Worm (Caenorhabditis elegans) whole organism, early embryonic: ENCODE data around the gene srlf-7.

Source experiments
- B0310.2 ChIP-seq: sonication (generic microtip); optimal IDR thresholded peaks from 2 replicates; lab custom pipeline; 2016; ENCODE audit warnings: mild to moderate bottlenecking, missing genetic modification characterization, missing compliant biosample characterization
- F13C5.2 ChIP-seq: sonication (generic microtip); optimal IDR thresholded peaks from 2 replicates; lab custom pipeline; 2017; ENCODE audit warnings: mild to moderate bottlenecking, missing genetic modification characterization, inconsistent platforms, missing compliant biosample characterization
- ama-1 ChIP-seq: fragments of 150-350 bp; optimal IDR thresholded peaks from 2 replicates; lab custom pipeline; 2014
- ceh-13 ChIP-seq: fragments of 200-800 bp; sonication (Bioruptor generic); optimal IDR thresholded peaks from 2 replicates; lab custom pipeline; 2018; ENCODE audit warnings: mild to moderate bottlenecking, missing genetic modification characterization, missing compliant biosample characterization
- ceh-36 ChIP-seq: sonication (generic microtip); optimal IDR thresholded peaks from 2 replicates; lab custom pipeline; 2016; ENCODE audit warnings: missing genetic modification characterization, inconsistent platforms, missing compliant biosample characterization
- flt-1 ChIP-seq: fragments of 200-800 bp; sonication (Bioruptor generic); IDR thresholded peaks from 2 replicates; pipeline ENCODE4 v1.3.6; 2022; ENCODE audit warnings: missing genetic modification characterization, missing compliant biosample characterization
- hmbx-1 ChIP-seq: sonication (generic microtip); optimal IDR thresholded peaks from 2 replicates; lab custom pipeline; 2016; ENCODE audit warnings: mild to moderate bottlenecking, missing genetic modification characterization, missing compliant biosample characterization
- hmg-4 ChIP-seq: fragments of 200-800 bp; sonication (Bioruptor generic); optimal IDR thresholded peaks from 2 replicates; lab custom pipeline; 2018; ENCODE audit warnings: mild to moderate bottlenecking, missing genetic modification characterization, missing compliant biosample characterization
- hnd-1 ChIP-seq: sonication (generic microtip); optimal IDR thresholded peaks from 2 replicates; lab custom pipeline; 2016; ENCODE audit warnings: missing genetic modification characterization, missing compliant biosample characterization
- scrt-1 ChIP-seq: fragments of 200-800 bp; sonication (Bioruptor generic); IDR thresholded peaks from 2 replicates; pipeline ENCODE4 v1.3.6; 2022; ENCODE audit warnings: missing genetic modification characterization, missing compliant biosample characterization
- sea-1 ChIP-seq: fragments of 200-800 bp; sonication (Bioruptor generic); conservative IDR thresholded peaks from 2 replicates; pipeline ENCODE4 v1.3.6; 2022; ENCODE audit warnings: missing genetic modification characterization, missing compliant biosample characterization
- tbx-11 ChIP-seq: fragments of 200-800 bp; sonication (Bioruptor generic); IDR thresholded peaks from 2 replicates; pipeline ENCODE4 v1.3.6; 2022; ENCODE audit warnings: missing genetic modification characterization, missing compliant biosample characterization
- tra-4 ChIP-seq: sonication (generic microtip); optimal IDR thresholded peaks from 2 replicates; lab custom pipeline; 2017; ENCODE audit warnings: missing genetic modification characterization, missing compliant biosample characterization

DNA sequence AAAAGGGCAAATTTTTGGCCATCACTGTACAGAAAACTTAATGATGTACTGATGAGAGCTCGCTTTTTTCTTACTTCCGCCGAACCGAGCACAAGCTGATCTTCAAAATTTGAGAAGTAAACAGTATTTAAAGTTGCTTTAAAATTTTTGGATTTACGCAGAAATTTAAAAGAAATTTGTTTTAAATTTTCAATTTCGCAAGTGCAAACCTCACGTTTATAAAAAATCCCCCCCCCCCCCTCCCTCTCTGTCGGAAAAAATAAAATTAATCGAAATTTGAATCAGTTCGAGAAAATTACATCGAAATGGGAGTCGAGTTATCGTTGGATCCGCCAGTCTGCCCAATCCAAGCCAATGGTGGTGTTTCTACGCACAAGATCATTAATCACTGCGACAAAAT is 35.7 kb upstream of the srlf-7 start, which contains the start of gene C34D4.3:
- TF ChIP-seq hmbx-1 (tag; lab: Kevin White, UChicago) (no peak), ama-1 (lab: Kevin White, UChicago) (no peak), flt-1 (no peak), tbx-11 (GFP tag; lab: Robert Waterston, UW) (no peak), ceh-13 (GFP tag; lab: Kevin White, UChicago) (no peak), scrt-1 (GFP tag; lab: Robert Waterston, UW) (no peak), sea-1 (GFP tag; lab: Robert Waterston, UW) (no peak), hnd-1 (tag; lab: Kevin White, UChicago) (no peak), ceh-36 (tag; lab: Kevin White, UChicago) (no peak), F13C5.2 (tag; lab: Kevin White, UChicago) (no peak), tra-4 (no peak), hmg-4 (GFP tag; lab: Kevin White, UChicago) (no peak), B0310.2 (tag; lab: Kevin White, UChicago) (no peak)
